Fruit fly (Drosophila melanogaster) whole organism, prepupa: ENCODE data around the gene CIAPIN1.

Experiments
- CG6163 ChIP-seq: fragments of 200-800 bp; sonication (Bioruptor generic); IDR thresholded peaks from 3 replicates; pipeline ENCODE4 v1.3.6; 2022; ENCODE audit warnings: missing biosample characterization, missing genetic modification characterization
- Ets21C ChIP-seq: fragments of 200-800 bp; sonication (Bioruptor generic); optimal IDR thresholded peaks from 3 replicates; lab custom pipeline; 2016; ENCODE audit warnings: missing biosample characterization, missing genetic modification characterization
- Hr39 ChIP-seq: fragments of 200-800 bp; sonication (Bioruptor generic); optimal IDR thresholded peaks from 2 replicates; lab custom pipeline; 2016; ENCODE audit warnings: missing biosample characterization, missing genetic modification characterization
- Lpt ChIP-seq: fragments of 200-800 bp; sonication (Bioruptor generic); optimal IDR thresholded peaks from 3 replicates; lab custom pipeline; 2016; ENCODE audit warnings: missing biosample characterization, missing genetic modification characterization

dm6 chr2L:15000360-15000759 lies 38.3 kb downstream of the CIAPIN1 start:
- TF ChIP-seq Hr39 (GFP tag; lab: Kevin White, UChicago): no peak
- no peak for TF ChIP-seq Lpt (GFP tag; lab: Kevin White, UChicago)
- TF ChIP-seq CG6163 (GFP tag; lab: Robert Waterston, UW): no peak
- no peak for TF ChIP-seq Ets21C (GFP tag; lab: Kevin White, UChicago)
